Fruit fly (Drosophila melanogaster) Kc167 (cell line): ENCODE results near the gene nenya.

Source experiments
- Myc ChIP-seq: fragments of >200 bp; optimal IDR thresholded peaks from 2 replicates; lab custom pipeline; 2017; ENCODE audit warnings: missing external identifiers
- Sin3A ChIP-seq: fragments of >200 bp; optimal IDR thresholded peaks from 2 replicates; lab custom pipeline; 2018; ENCODE audit warnings: missing external identifiers
- h ChIP-seq: fragments of >200 bp; optimal IDR thresholded peaks from 3 replicates; lab custom pipeline; 2018; ENCODE audit warnings: missing external identifiers
- insv ChIP-seq: fragments of >200 bp; optimal IDR thresholded peaks from 3 replicates; lab custom pipeline; 2018; ENCODE audit warnings: missing external identifiers
- psq ChIP-seq: fragments of >200 bp; optimal IDR thresholded peaks from 2 replicates; lab custom pipeline; 2017; ENCODE audit warnings: missing external identifiers
- ttk ChIP-seq: sonication (Bioruptor generic); optimal IDR thresholded peaks from 2 replicates; lab custom pipeline; 2017; ENCODE audit warnings: missing external identifiers

DNA sequence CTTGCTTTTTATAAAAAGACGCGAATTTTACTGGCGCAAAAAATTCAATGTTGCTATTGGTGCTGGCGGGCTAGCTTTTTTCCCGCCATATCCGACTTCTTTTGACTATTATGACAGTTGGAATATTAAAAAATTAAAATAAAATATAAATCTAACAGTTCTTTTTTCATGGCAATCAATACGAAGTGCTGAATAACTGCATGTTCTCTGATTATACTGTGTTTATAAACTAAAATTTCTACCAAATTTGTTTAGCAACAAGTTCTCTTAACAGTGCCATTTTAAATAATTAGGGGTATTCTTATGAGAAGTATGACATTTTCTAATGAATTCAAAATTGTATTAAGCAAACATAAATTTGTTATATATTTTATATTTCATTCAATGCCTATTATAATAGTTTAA, 8.6 kb downstream of the nenya start, which contains the start of gene Boh1:
- no peak for TF ChIP-seq psq (lab: Kevin White, UChicago)
- TF ChIP-seq insv (lab: Kevin White, UChicago) = no peak
- TF ChIP-seq ttk (lab: Kevin White, UChicago) = no peak
- TF ChIP-seq h (lab: Kevin White, UChicago) = no peak
- no peak for TF ChIP-seq Sin3A (lab: Kevin White, UChicago)
- no peak for TF ChIP-seq Myc (lab: Kevin White, UChicago)
